Fruit fly (Drosophila melanogaster) whole organism, embryonic: Measurements from ENCODE around the gene CG33687.

ENCODE experiments used
- Antp ChIP-seq: fragments of 200-800 bp; sonication (Bioruptor generic); optimal IDR thresholded peaks from 3 replicates; lab custom pipeline; 2016; ENCODE audit warnings: missing biosample characterization, missing genetic modification characterization
- B-H2 ChIP-seq: fragments of 200-800 bp; sonication (Bioruptor generic); optimal IDR thresholded peaks from 2 replicates; lab custom pipeline; 2018; ENCODE audit warnings: missing biosample characterization, mild to moderate bottlenecking, missing genetic modification characterization
- CG10366 ChIP-seq: fragments of 200-800 bp; sonication (Bioruptor generic); IDR thresholded peaks from 2 replicates; pipeline ENCODE4 v1.3.6; 2022; ENCODE audit warnings: missing biosample characterization, missing genetic modification characterization
- CG12299 ChIP-seq: fragments of 200-800 bp; sonication (Bioruptor generic); optimal IDR thresholded peaks from 2 replicates; lab custom pipeline; 2018; ENCODE audit warnings: missing biosample characterization, mild to moderate bottlenecking, missing genetic modification characterization
- CG13296 ChIP-seq: fragments of 200-800 bp; sonication (Bioruptor generic); optimal IDR thresholded peaks from 3 replicates; lab custom pipeline; 2018; ENCODE audit warnings: missing biosample characterization, mild to moderate bottlenecking, missing genetic modification characterization
- CG18476 ChIP-seq: fragments of 200-800 bp; sonication (Bioruptor generic); optimal IDR thresholded peaks from 2 replicates; lab custom pipeline; 2016; ENCODE audit warnings: missing biosample characterization, mild to moderate bottlenecking, missing genetic modification characterization
- CG2116 ChIP-seq: fragments of 200-800 bp; sonication (Bioruptor generic); optimal IDR thresholded peaks from 3 replicates; lab custom pipeline; 2018; ENCODE audit warnings: missing biosample characterization, mild to moderate bottlenecking, missing genetic modification characterization
- CG34422 ChIP-seq: fragments of 200-800 bp; sonication (Bioruptor generic); IDR thresholded peaks from 3 replicates; pipeline ENCODE4 v1.3.6; 2022; ENCODE audit warnings: missing biosample characterization, missing genetic modification characterization
- CG3838 ChIP-seq: fragments of 200-800 bp; sonication (Bioruptor generic); optimal IDR thresholded peaks from 3 replicates; lab custom pipeline; 2016; ENCODE audit warnings: missing biosample characterization, missing genetic modification characterization
- CG42726 ChIP-seq: fragments of 200-800 bp; sonication (Bioruptor generic); IDR thresholded peaks from 2 replicates; pipeline ENCODE4 v1.3.6; 2022; ENCODE audit warnings: missing biosample characterization, missing genetic modification characterization; ENCODE audit not compliant: partially characterized antibody
- CG4360 ChIP-seq: fragments of 200-800 bp; sonication (Bioruptor generic); IDR thresholded peaks from 2 replicates; pipeline ENCODE4 v1.3.6; 2022; ENCODE audit warnings: missing biosample characterization, missing genetic modification characterization
- CG4404 ChIP-seq: fragments of 200-800 bp; sonication (Bioruptor generic); IDR thresholded peaks from 2 replicates; pipeline ENCODE4 v1.3.6; 2022; ENCODE audit warnings: missing biosample characterization, missing genetic modification characterization
- CG5953 ChIP-seq: fragments of 200-800 bp; sonication (Bioruptor generic); IDR thresholded peaks from 2 replicates; pipeline ENCODE4 v1.3.6; 2022; ENCODE audit warnings: missing biosample characterization, missing genetic modification characterization
- CG8089 ChIP-seq: fragments of 200-800 bp; sonication (Bioruptor generic); optimal IDR thresholded peaks from 3 replicates; lab custom pipeline; 2016; ENCODE audit warnings: missing biosample characterization, missing genetic modification characterization
- CG8944 ChIP-seq: fragments of 200-800 bp; sonication (Bioruptor generic); optimal IDR thresholded peaks from 3 replicates; lab custom pipeline; 2016; ENCODE audit warnings: missing biosample characterization, missing genetic modification characterization
- CG9797 ChIP-seq: fragments of 200-800 bp; sonication (Bioruptor generic); optimal IDR thresholded peaks from 3 replicates; lab custom pipeline; 2018; ENCODE audit warnings: missing biosample characterization, mild to moderate bottlenecking, missing genetic modification characterization
- CTCF ChIP-seq: fragments of 200-800 bp; sonication (Bioruptor generic); optimal IDR thresholded peaks from 2 replicates; lab custom pipeline; 2017; ENCODE audit warnings: missing biosample characterization, mild to moderate bottlenecking, missing genetic modification characterization, moderate library complexity
- Camta ChIP-seq: fragments of 200-800 bp; sonication (Bioruptor generic); optimal IDR thresholded peaks from 2 replicates; lab custom pipeline; 2016; ENCODE audit warnings: missing biosample characterization, missing genetic modification characterization
- CkIIα-i1 ChIP-seq: fragments of 200-800 bp; sonication (Bioruptor generic); IDR thresholded peaks from 2 replicates; pipeline ENCODE4 v1.3.6; 2022; ENCODE audit warnings: missing biosample characterization, missing genetic modification characterization
- CrebB ChIP-seq: fragments of 200-800 bp; sonication (Bioruptor generic); optimal IDR thresholded peaks from 3 replicates; lab custom pipeline; 2018; ENCODE audit warnings: missing biosample characterization, mild to moderate bottlenecking, missing genetic modification characterization
- D19B ChIP-seq: fragments of 200-800 bp; sonication (Bioruptor generic); optimal IDR thresholded peaks from 2 replicates; lab custom pipeline; 2017; ENCODE audit warnings: missing biosample characterization, mild to moderate bottlenecking, missing genetic modification characterization
- Doc2 ChIP-seq: fragments of 200-800 bp; sonication (Bioruptor generic); IDR thresholded peaks from 2 replicates; pipeline ENCODE4 v1.3.6; 2022; ENCODE audit warnings: missing biosample characterization, missing genetic modification characterization
- ERR ChIP-seq: fragments of 200-800 bp; sonication (Bioruptor generic); optimal IDR thresholded peaks from 2 replicates; lab custom pipeline; 2016; ENCODE audit warnings: missing biosample characterization, missing genetic modification characterization
- Hr39 ChIP-seq: fragments of >200 bp; optimal IDR thresholded peaks from 2 replicates; lab custom pipeline; 2017
- Hr51 ChIP-seq, 2 experiments: fragments of 200-800 bp; sonication (Bioruptor generic); optimal IDR thresholded peaks; 2 replicates in 1 of 2; 3 replicates in 1 of 2; lab custom pipeline; 2016 to 2018; ENCODE audit warnings: missing biosample characterization in 2 of 2, missing genetic modification characterization in 2 of 2, mild to moderate bottlenecking in 1 of 2, moderate library complexity in 1 of 2
- Mes4 ChIP-seq: fragments of 200-800 bp; sonication (Bioruptor generic); optimal IDR thresholded peaks from 2 replicates; lab custom pipeline; 2016; ENCODE audit warnings: missing biosample characterization, missing genetic modification characterization
- NfI ChIP-seq: fragments of 200-800 bp; sonication (Bioruptor generic); optimal IDR thresholded peaks from 3 replicates; lab custom pipeline; 2018; ENCODE audit warnings: missing biosample characterization, mild to moderate bottlenecking, missing genetic modification characterization, moderate library complexity
- Optix ChIP-seq: fragments of 200-800 bp; sonication (Bioruptor generic); IDR thresholded peaks from 3 replicates; pipeline ENCODE4 v1.3.6; 2022; ENCODE audit warnings: missing biosample characterization, missing genetic modification characterization
- Ravus ChIP-seq: fragments of 200-800 bp; sonication (Bioruptor generic); IDR thresholded peaks from 2 replicates; pipeline ENCODE4 v1.3.6; 2022; ENCODE audit warnings: missing biosample characterization, missing genetic modification characterization
- Scr ChIP-seq: fragments of 200-800 bp; sonication (Bioruptor generic); IDR thresholded peaks from 2 replicates; pipeline ENCODE4 v1.3.6; 2022; ENCODE audit warnings: missing biosample characterization, missing genetic modification characterization; ENCODE audit not compliant: partially characterized antibody
- Ssrp ChIP-seq: fragments of 200-800 bp; sonication (Bioruptor generic); optimal IDR thresholded peaks from 2 replicates; lab custom pipeline; 2018; ENCODE audit warnings: missing biosample characterization, mild to moderate bottlenecking, missing genetic modification characterization, moderate library complexity
- TFAM ChIP-seq: fragments of 200-800 bp; sonication (Bioruptor generic); optimal IDR thresholded peaks from 2 replicates; lab custom pipeline; 2017; ENCODE audit warnings: missing biosample characterization, missing genetic modification characterization, inconsistent platforms
- Taf1 ChIP-seq: fragments of 200-800 bp; sonication (Bioruptor generic); IDR thresholded peaks from 2 replicates; pipeline ENCODE4 v1.3.6; 2022; ENCODE audit warnings: missing biosample characterization, missing genetic modification characterization
- Trl ChIP-seq, 3 experiments: fragments of >200 bp in 2 of 3; fragments of 200-800 bp in 1 of 3; sonication (Bioruptor generic) in 1 of 3; optimal IDR thresholded peaks; 2 replicates in 1 of 3; 3 replicates in 2 of 3; lab custom pipeline; 2016 to 2017; ENCODE audit warnings: missing biosample characterization in 1 of 3, missing genetic modification characterization in 1 of 3
- Usf ChIP-seq: fragments of 200-800 bp; sonication (Bioruptor generic); optimal IDR thresholded peaks from 2 replicates; lab custom pipeline; 2017; ENCODE audit warnings: missing genotype, missing biosample characterization, missing genetic modification characterization
- ash1 ChIP-seq: fragments of 200-800 bp; sonication (Bioruptor generic); optimal IDR thresholded peaks from 2 replicates; lab custom pipeline; 2018; ENCODE audit warnings: missing biosample characterization, mild to moderate bottlenecking, missing genetic modification characterization
- ato ChIP-seq: fragments of 200-800 bp; sonication (Bioruptor generic); IDR thresholded peaks from 2 replicates; pipeline ENCODE4 v1.3.6; 2022; ENCODE audit warnings: missing biosample characterization, missing genetic modification characterization; ENCODE audit not compliant: partially characterized antibody
- bab2 ChIP-seq: fragments of 200-800 bp; sonication (Bioruptor generic); optimal IDR thresholded peaks from 2 replicates; lab custom pipeline; 2016; ENCODE audit warnings: missing biosample characterization, missing genetic modification characterization
- cg ChIP-seq: fragments of 200-800 bp; sonication (Bioruptor generic); optimal IDR thresholded peaks from 3 replicates; lab custom pipeline; 2019; ENCODE audit warnings: missing biosample characterization, mild to moderate bottlenecking, missing genetic modification characterization, moderate library complexity
- crc ChIP-seq: fragments of 200-800 bp; sonication (Bioruptor generic); optimal IDR thresholded peaks from 2 replicates; lab custom pipeline; 2016; ENCODE audit warnings: missing biosample characterization, missing genetic modification characterization
- cwo ChIP-seq: fragments of 200-800 bp; sonication (Bioruptor generic); optimal IDR thresholded peaks from 3 replicates; lab custom pipeline; 2017; ENCODE audit warnings: missing biosample characterization, missing genetic modification characterization, mild to moderate bottlenecking, moderate library complexity, missing genetic modification reagents
- danr ChIP-seq: fragments of 200-800 bp; sonication (Bioruptor generic); IDR thresholded peaks from 2 replicates; pipeline ENCODE4 v1.3.6; 2022; ENCODE audit warnings: missing biosample characterization, missing genetic modification characterization
- emc ChIP-seq: fragments of 200-800 bp; sonication (Bioruptor generic); optimal IDR thresholded peaks from 2 replicates; lab custom pipeline; 2016; ENCODE audit warnings: missing biosample characterization, missing genetic modification characterization
- her ChIP-seq: fragments of 200-800 bp; sonication (Bioruptor generic); optimal IDR thresholded peaks from 2 replicates; lab custom pipeline; 2016; ENCODE audit warnings: missing biosample characterization, missing genetic modification characterization
- lbe ChIP-seq: fragments of 200-800 bp; sonication (Bioruptor generic); optimal IDR thresholded peaks from 2 replicates; lab custom pipeline; 2016; ENCODE audit warnings: missing biosample characterization, mild to moderate bottlenecking, missing genetic modification characterization
- pfk ChIP-seq: fragments of 200-800 bp; sonication (Bioruptor generic); optimal IDR thresholded peaks from 2 replicates; lab custom pipeline; 2018; ENCODE audit warnings: missing biosample characterization, mild to moderate bottlenecking, missing genetic modification characterization, moderate library complexity
- so ChIP-seq: fragments of 200-800 bp; sonication (Bioruptor generic); IDR thresholded peaks from 3 replicates; pipeline ENCODE4 v1.3.6; 2022; ENCODE audit warnings: missing biosample characterization, missing genetic modification characterization
- sob ChIP-seq: fragments of 200-800 bp; sonication (Bioruptor generic); IDR thresholded peaks from 2 replicates; pipeline ENCODE4 v1.3.6; 2022; ENCODE audit warnings: missing biosample characterization, missing genetic modification characterization
- stwl ChIP-seq: fragments of 200-800 bp; sonication (Bioruptor generic); optimal IDR thresholded peaks from 3 replicates; lab custom pipeline; 2018; ENCODE audit warnings: missing biosample characterization, mild to moderate bottlenecking, missing genetic modification characterization, moderate library complexity
- tna ChIP-seq: fragments of 200-800 bp; sonication (Bioruptor generic); IDR thresholded peaks from 2 replicates; pipeline ENCODE4 v1.3.6; 2022; ENCODE audit warnings: missing biosample characterization, missing genetic modification characterization; ENCODE audit not compliant: partially characterized antibody

Gene CG33687

DNA sequence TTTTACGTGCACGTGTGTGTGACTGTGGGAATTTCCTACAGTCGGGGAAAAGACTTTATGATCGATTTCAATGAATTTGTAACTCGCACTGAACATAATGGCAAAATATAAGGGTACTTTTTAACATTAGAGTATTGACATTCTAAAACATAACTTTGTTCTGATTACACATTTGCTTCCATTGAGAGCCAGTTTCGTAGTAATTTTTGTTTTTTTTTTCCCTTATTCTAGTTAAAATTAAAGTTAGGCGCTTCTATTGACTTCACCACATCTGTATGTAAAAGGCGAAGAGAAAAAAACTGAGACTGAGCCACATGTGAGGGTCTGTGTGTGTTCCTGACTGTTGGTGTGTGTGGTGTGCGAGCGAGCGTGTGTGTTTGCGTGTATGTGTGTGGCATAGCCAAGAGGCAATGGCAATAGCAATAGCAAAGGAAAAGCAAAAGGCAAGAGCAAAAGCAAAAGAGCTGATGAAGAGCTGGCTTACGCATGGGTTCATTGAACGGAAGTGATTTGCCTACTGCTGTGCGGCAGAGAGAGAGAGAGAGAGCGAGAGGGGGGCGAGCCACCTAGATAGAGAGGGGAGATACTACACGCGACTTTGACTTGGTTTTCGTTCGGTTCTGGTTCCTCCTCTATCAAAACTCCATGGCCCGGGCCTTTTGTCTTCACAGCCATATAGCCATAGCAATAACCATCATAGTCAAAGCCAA lies 35.7 kb upstream of the CG33687 start (continued):
- TF ChIP-seq D19B (peak; percentile 62), emc (GFP tag; lab: Kevin White, UChicago) (no peak), Taf1 (GFP tag; lab: Robert Waterston, UW) (peak; percentile 56), CrebB (tag; lab: Kevin White, UChicago) (peak; percentile 23), Antp (GFP tag; lab: Kevin White, UChicago) (peak; percentile 54), CG12299 (tag; lab: Kevin White, UChicago) (peak; percentile 53), Ravus (GFP tag; lab: Robert Waterston, UW) (no peak), Optix (GFP tag; lab: Robert Waterston, UW) (no peak), Trl (optimal IDR thresholded peaks at IDR 0.05; lab: Kevin White, UChicago) (peak; percentile 57 to 87), Trl (GFP tag; optimal IDR thresholded peaks at IDR 0.05; lab: Kevin White, UChicago) (peak; percentile 37), CG5953 (no peak), her (GFP tag; lab: Kevin White, UChicago) (peak; percentile 71), CG34422 (GFP tag; lab: Robert Waterston, UW) (peak; percentile 27; the same call in 2 of the 3 replicates), CG10366 (GFP tag; lab: Robert Waterston, UW) (no peak; the same call in 1 of the 2 replicates), CG9797 (no peak), sob (GFP tag; lab: Robert Waterston, UW) (no peak; the same call in 1 of the 2 replicates), Ssrp (peak; percentile 59), tna (GFP tag; lab: Robert Waterston, UW) (no peak), CG4404 (GFP tag; lab: Robert Waterston, UW) (no peak), pfk (GFP tag; lab: Kevin White, UChicago) (no peak), cwo (GFP tag; lab: Kevin White, UChicago) (peak; percentile 86), so (GFP tag; lab: Robert Waterston, UW) (peak; percentile 87), lbe (GFP tag; lab: Kevin White, UChicago) (no peak), Mes4 (peak; percentile 42), cg (GFP tag; lab: Kevin White, UChicago) (peak; percentile 82), Hr51 (GFP tag; optimal IDR thresholded peaks at IDR 0.05; lab: Kevin White, UChicago) (peak; percentile 39 to 81), stwl (tag; lab: Kevin White, UChicago) (no peak), ERR (GFP tag; lab: Kevin White, UChicago) (peak; percentile 21), CG8944 (GFP tag; lab: Kevin White, UChicago) (peak; percentile 33), CG13296 (GFP tag; lab: Kevin White, UChicago) (peak; percentile 75), ato (GFP tag; lab: Robert Waterston, UW) (no peak), ash1 (GFP tag; lab: Kevin White, UChicago) (no peak), bab2 (GFP tag; lab: Kevin White, UChicago) (peak; percentile 48), CTCF (no peak), Camta (peak; percentile 59), CG42726 (no peak), Scr (no peak), Doc2 (GFP tag; lab: Robert Waterston, UW) (no peak), CkIIα-i1 (GFP tag; lab: Robert Waterston, UW) (no peak), TFAM (GFP tag; lab: Kevin White, UChicago) (no peak), CG4360 (no peak), Usf (peak; percentile 42), CG2116 (peak; percentile 34), Hr39 (lab: Kevin White, UChicago) (no peak), CG3838 (GFP tag; lab: Kevin White, UChicago) (no peak), B-H2 (peak; percentile 16), CG18476 (GFP tag; lab: Kevin White, UChicago) (peak; percentile 48), NfI (GFP tag; lab: Kevin White, UChicago) (peak; percentile 69), crc (peak; percentile 72), danr (peak; percentile 11; the same call in 1 of the 2 replicates), CG8089 (GFP tag; lab: Kevin White, UChicago) (peak; percentile 51)
